Fruit fly (Drosophila melanogaster): ENCODE results near the gene OXA1L.

DNA sequence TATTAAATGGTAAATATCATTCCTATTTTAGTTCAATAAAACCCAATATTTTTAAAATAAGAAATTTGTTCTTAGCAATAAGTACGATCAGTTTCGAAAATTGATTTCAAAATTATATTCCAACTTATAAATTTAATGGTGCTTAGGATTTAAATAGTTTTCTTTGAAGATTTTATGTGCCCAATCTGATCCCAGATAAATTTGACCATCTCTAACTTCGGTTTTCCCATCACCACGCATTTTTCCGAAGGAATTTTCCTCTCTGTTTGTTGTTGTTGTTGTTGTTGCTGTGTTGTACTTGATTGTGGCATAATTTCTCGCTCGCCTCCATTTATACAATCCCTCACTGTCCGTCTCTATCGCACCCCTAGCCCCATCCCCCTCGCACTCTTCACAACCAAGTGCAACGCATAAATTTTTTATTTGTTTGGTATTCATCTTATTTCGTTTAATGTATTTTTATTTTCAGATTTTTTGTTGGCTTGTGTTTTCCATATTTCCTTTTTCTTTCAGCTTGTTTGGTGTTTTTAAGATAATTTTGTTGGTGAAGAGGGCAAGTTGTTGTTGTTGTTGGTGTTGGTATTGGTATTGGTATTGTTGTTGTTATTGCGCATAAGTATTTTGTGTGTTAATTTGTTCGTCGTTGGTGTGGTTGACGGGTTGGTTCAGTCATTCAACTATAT, 36.5 kb downstream of the OXA1L start:
- TF ChIP-seq trem (tag; optimal IDR thresholded peaks at IDR 0.05) = peak; percentile 44
- TF ChIP-seq NfI (GFP tag; optimal IDR thresholded peaks at IDR 0.05) = no peak
- no peak for TF ChIP-seq gro (GFP tag; optimal IDR thresholded peaks at IDR 0.05)
- no peak for TF ChIP-seq CG10321 (GFP tag; IDR thresholded peaks at IDR 0.05)
- TF ChIP-seq CG7271 (tag; optimal IDR thresholded peaks at IDR 0.05) = no peak
- TF ChIP-seq inv (GFP tag; IDR thresholded peaks at IDR 0.05; ENCODE audit: partially characterized antibody) = no peak
- TF ChIP-seq CG10147 (GFP tag; optimal IDR thresholded peaks at IDR 0.05) = no peak
- TF ChIP-seq pan (optimal IDR thresholded peaks at IDR 0.05) = no peak
- no peak for TF ChIP-seq pan (GFP tag; optimal IDR thresholded peaks at IDR 0.05 in 1 of 2, IDR thresholded peaks at IDR 0.05 in 1 of 2)
- no peak for TF ChIP-seq CG10462 (GFP tag; optimal IDR thresholded peaks at IDR 0.05)
- TF ChIP-seq CG17802 (tag; optimal IDR thresholded peaks at IDR 0.05) = no peak
- peak; percentile 24 for TF ChIP-seq CG30403 (GFP tag; optimal IDR thresholded peaks at IDR 0.05)
